Worm (Caenorhabditis elegans) whole organism, young adult: ENCODE results near the gene Y22D7AL.6.

Experiments
- B0019.2 ChIP-seq: fragments of 200-800 bp; sonication (Bioruptor generic); conservative IDR thresholded peaks from 2 replicates; pipeline ENCODE4 v1.3.6; 2022; ENCODE audit warnings: missing genetic modification reagents, missing genetic modification characterization, missing compliant biosample characterization
- F10E7.11 ChIP-seq: sonication (generic microtip); optimal IDR thresholded peaks from 2 replicates; lab custom pipeline; 2017; ENCODE audit warnings: mild to moderate bottlenecking, missing genetic modification characterization, moderate library complexity, missing compliant biosample characterization
- F33H1.4 ChIP-seq: fragments of 200-800 bp; sonication (Bioruptor generic); IDR thresholded peaks from 2 replicates; pipeline ENCODE4 v1.3.6; 2022; ENCODE audit warnings: missing genetic modification reagents, missing genetic modification characterization, missing compliant biosample characterization
- F39B2.1 ChIP-seq: fragments of 200-800 bp; sonication (Bioruptor generic); IDR thresholded peaks from 2 replicates; pipeline ENCODE4 v1.3.6; 2022; ENCODE audit warnings: missing genetic modification reagents, missing genetic modification characterization, missing compliant biosample characterization
- F49E8.2 ChIP-seq: sonication (generic microtip); optimal IDR thresholded peaks from 3 replicates; lab custom pipeline; 2017; ENCODE audit warnings: missing genetic modification characterization, mild to moderate bottlenecking, missing compliant biosample characterization, antibody characterized with exemption, moderate library complexity; ENCODE audit not compliant: insufficient read depth
- F57A8.1 ChIP-seq: fragments of 200-800 bp; sonication (Bioruptor generic); optimal IDR thresholded peaks from 2 replicates; lab custom pipeline; 2018; ENCODE audit warnings: mild to moderate bottlenecking, missing genetic modification characterization, moderate library complexity, missing compliant biosample characterization
- F57C9.4 ChIP-seq: sonication (generic microtip); optimal IDR thresholded peaks from 2 replicates; lab custom pipeline; 2017; ENCODE audit warnings: mild to moderate bottlenecking, missing genetic modification characterization, missing compliant biosample characterization
- T26A5.8 ChIP-seq: sonication (generic microtip); optimal IDR thresholded peaks from 2 replicates; lab custom pipeline; 2016; ENCODE audit warnings: missing genetic modification characterization, missing compliant biosample characterization
- Y53F4B.3 ChIP-seq: fragments of 200-800 bp; sonication (Bioruptor generic); IDR thresholded peaks from 2 replicates; pipeline ENCODE4 v1.3.6; 2022; ENCODE audit warnings: missing genetic modification reagents, missing genetic modification characterization, missing compliant biosample characterization
- Y95B8A.8 ChIP-seq: fragments of 200-800 bp; sonication (Bioruptor generic); IDR thresholded peaks from 2 replicates; pipeline ENCODE4 v1.3.6; 2022; ENCODE audit warnings: missing genetic modification reagents, missing genetic modification characterization, missing compliant biosample characterization
- ZK185.1 ChIP-seq: sonication (generic microtip); optimal IDR thresholded peaks from 2 replicates; lab custom pipeline; 2016; ENCODE audit warnings: mild to moderate bottlenecking, missing genetic modification characterization, missing compliant biosample characterization; ENCODE audit not compliant: poor library complexity, severe bottlenecking
- aptf-3 ChIP-seq: fragments of 200-800 bp; sonication (Bioruptor generic); IDR thresholded peaks from 2 replicates; pipeline ENCODE4 v1.3.6; 2022; ENCODE audit warnings: missing genetic modification characterization, missing compliant biosample characterization
- atf-7 ChIP-seq: sonication (generic microtip); optimal IDR thresholded peaks from 2 replicates; lab custom pipeline; 2017; ENCODE audit warnings: mild to moderate bottlenecking, missing genetic modification characterization, missing compliant biosample characterization
- attf-3 ChIP-seq: fragments of 200-800 bp; sonication (Bioruptor generic); conservative IDR thresholded peaks from 2 replicates; pipeline ENCODE4 v1.3.6; 2022; ENCODE audit warnings: missing genetic modification reagents, missing genetic modification characterization, missing compliant biosample characterization
- bed-2 ChIP-seq: fragments of 200-800 bp; sonication (Bioruptor generic); IDR thresholded peaks from 2 replicates; pipeline ENCODE4 v1.3.6; 2022; ENCODE audit warnings: missing genetic modification reagents, missing genetic modification characterization, missing compliant biosample characterization
- cebp-1 ChIP-seq, 2 experiments: fragments of 200-800 bp in 1 of 2; sonication (Bioruptor generic) in 1 of 2; sonication (generic microtip) in 1 of 2; IDR thresholded peaks in 1 of 2; optimal IDR thresholded peaks in 1 of 2; 2 replicates each; pipeline versions ENCODE4 v1.3.6 to Lab custom; 2017 to 2022; ENCODE audit warnings: missing compliant biosample characterization in 2 of 2, missing genetic modification characterization in 2 of 2, mild to moderate bottlenecking in 1 of 2, missing genetic modification reagents in 1 of 2, moderate library complexity in 1 of 2
- cebp-2 ChIP-seq: fragments of 200-800 bp; sonication (Bioruptor generic); IDR thresholded peaks from 2 replicates; pipeline ENCODE4 v1.3.6; 2022; ENCODE audit warnings: missing genetic modification characterization, missing compliant biosample characterization
- ceh-58 ChIP-seq: fragments of 200-800 bp; sonication (Bioruptor generic); IDR thresholded peaks from 2 replicates; pipeline ENCODE4 v1.3.6; 2022; ENCODE audit warnings: missing genetic modification characterization, missing compliant biosample characterization
- chd-7 ChIP-seq: sonication (generic microtip); optimal IDR thresholded peaks from 2 replicates; lab custom pipeline; 2016; ENCODE audit warnings: mild to moderate bottlenecking, missing genetic modification characterization, moderate library complexity, missing compliant biosample characterization
- die-1 ChIP-seq: sonication (generic microtip); optimal IDR thresholded peaks from 2 replicates; lab custom pipeline; 2016; ENCODE audit warnings: missing genotype, mild to moderate bottlenecking, missing genetic modification characterization, missing compliant biosample characterization
- dpl-1 ChIP-seq: fragments of 150-350 bp; optimal IDR thresholded peaks from 2 replicates; lab custom pipeline; 2014; ENCODE audit warnings: missing biosample characterization, missing genetic modification reagents, missing genetic modification characterization
- egl-18 ChIP-seq: fragments of 200-800 bp; sonication (Bioruptor generic); IDR thresholded peaks from 2 replicates; pipeline ENCODE4 v1.3.6; 2022; ENCODE audit warnings: missing genetic modification reagents, missing genetic modification characterization, missing compliant biosample characterization
- egrh-3 ChIP-seq: fragments of 200-800 bp; sonication (Bioruptor generic); IDR thresholded peaks from 2 replicates; pipeline ENCODE4 v1.3.6; 2022; ENCODE audit warnings: missing genetic modification reagents, missing genetic modification characterization, missing compliant biosample characterization
- ekl-4 ChIP-seq: fragments of 200-800 bp; sonication (Bioruptor generic); IDR thresholded peaks from 2 replicates; pipeline ENCODE4 v1.3.6; 2022; ENCODE audit warnings: missing genetic modification reagents, missing genetic modification characterization, missing compliant biosample characterization
- fkh-3 ChIP-seq: sonication (generic microtip); optimal IDR thresholded peaks from 2 replicates; lab custom pipeline; 2016; ENCODE audit warnings: mild to moderate bottlenecking, missing genetic modification characterization, missing compliant biosample characterization
- gei-17 ChIP-seq: fragments of 200-800 bp; sonication (Bioruptor generic); optimal IDR thresholded peaks from 2 replicates; lab custom pipeline; 2018; ENCODE audit warnings: mild to moderate bottlenecking, missing genetic modification characterization, missing compliant biosample characterization
- hlh-12 ChIP-seq: sonication (generic microtip); optimal IDR thresholded peaks from 2 replicates; lab custom pipeline; 2016; ENCODE audit warnings: missing genetic modification characterization, missing compliant biosample characterization
- hrde-1 ChIP-seq: sonication (generic microtip); optimal IDR thresholded peaks from 2 replicates; lab custom pipeline; 2016; ENCODE audit warnings: missing genetic modification characterization, mild to moderate bottlenecking, missing compliant biosample characterization, moderate library complexity, missing genotype, missing genetic modification reagents, borderline replicate concordance
- hsf-1 ChIP-seq: fragments of 200-800 bp; sonication (Bioruptor generic); IDR thresholded peaks from 2 replicates; pipeline ENCODE4 v1.3.6; 2022; ENCODE audit warnings: missing genetic modification reagents, missing genetic modification characterization, missing compliant biosample characterization
- lin-54 ChIP-seq: fragments of 200-800 bp; sonication (Bioruptor generic); optimal IDR thresholded peaks from 2 replicates; lab custom pipeline; 2018; ENCODE audit warnings: mild to moderate bottlenecking, missing genetic modification characterization, missing compliant biosample characterization
- lsy-27 ChIP-seq: sonication (generic microtip); optimal IDR thresholded peaks from 2 replicates; lab custom pipeline; 2017; ENCODE audit warnings: missing genetic modification characterization, mild to moderate bottlenecking, missing compliant biosample characterization, antibody characterized with exemption, missing genotype, borderline replicate concordance; ENCODE audit not compliant: insufficient read depth
- mel-28 ChIP-seq: sonication (generic microtip); optimal IDR thresholded peaks from 2 replicates; lab custom pipeline; 2016; ENCODE audit warnings: borderline replicate concordance, mild to moderate bottlenecking, missing genetic modification characterization, missing compliant biosample characterization
- mxl-1 ChIP-seq: sonication (generic microtip); optimal IDR thresholded peaks from 2 replicates; lab custom pipeline; 2016; ENCODE audit warnings: missing genetic modification characterization, missing compliant biosample characterization
- nhr-179 ChIP-seq: sonication (generic microtip); optimal IDR thresholded peaks from 2 replicates; lab custom pipeline; 2016; ENCODE audit warnings: mild to moderate bottlenecking, missing genetic modification characterization, missing compliant biosample characterization
- nhr-27 ChIP-seq: fragments of 200-800 bp; sonication (Bioruptor generic); optimal IDR thresholded peaks from 2 replicates; lab custom pipeline; 2018; ENCODE audit warnings: mild to moderate bottlenecking, missing genetic modification characterization, moderate library complexity, missing compliant biosample characterization
- pha-4 ChIP-seq: fragments of 150-350 bp; sonication (generic microtip); optimal IDR thresholded peaks from 2 replicates; lab custom pipeline; 2014; ENCODE audit warnings: missing biosample characterization, missing genetic modification reagents, missing genetic modification characterization
- rcor-1 ChIP-seq: fragments of 200-800 bp; sonication (Bioruptor generic); IDR thresholded peaks from 2 replicates; pipeline ENCODE4 v1.3.6; 2022; ENCODE audit warnings: missing genetic modification reagents, missing genetic modification characterization, missing compliant biosample characterization
- repo-1 ChIP-seq: sonication (generic microtip); optimal IDR thresholded peaks from 2 replicates; lab custom pipeline; 2017; ENCODE audit warnings: mild to moderate bottlenecking, missing genetic modification characterization, missing compliant biosample characterization
- rpc-1 ChIP-seq, 2 experiments: fragments of 150-350 bp in 1 of 2; sonication (generic microtip) in 1 of 2; optimal IDR thresholded peaks; 2 replicates each; lab custom pipeline; 2014 to 2018; ENCODE audit warnings: missing biosample characterization in 1 of 2, missing genetic modification characterization in 1 of 2, missing genetic modification reagents in 1 of 2, missing genotype in 1 of 2
- snpc-3.4 ChIP-seq: sonication (generic microtip); optimal IDR thresholded peaks from 2 replicates; lab custom pipeline; 2017; ENCODE audit warnings: missing genetic modification characterization, mild to moderate bottlenecking, missing compliant biosample characterization, antibody characterized with exemption, moderate library complexity, missing genotype, missing genetic modification reagents
- sptf-2 ChIP-seq: fragments of 200-800 bp; sonication (Bioruptor generic); optimal IDR thresholded peaks from 2 replicates; lab custom pipeline; 2018; ENCODE audit warnings: mild to moderate bottlenecking, missing genetic modification characterization, missing compliant biosample characterization
- tbx-9 ChIP-seq: sonication (generic microtip); optimal IDR thresholded peaks from 2 replicates; lab custom pipeline; 2016; ENCODE audit warnings: borderline replicate concordance, missing genetic modification characterization, inconsistent platforms, missing compliant biosample characterization
- tlf-1 ChIP-seq: fragments of 200-800 bp; sonication (Bioruptor generic); optimal IDR thresholded peaks from 2 replicates; lab custom pipeline; 2018; ENCODE audit warnings: mild to moderate bottlenecking, missing genetic modification characterization, missing compliant biosample characterization
- unc-130 ChIP-seq: sonication (generic microtip); optimal IDR thresholded peaks from 2 replicates; lab custom pipeline; 2016; ENCODE audit warnings: missing genetic modification reagents, missing genetic modification characterization, missing compliant biosample characterization
- unc-62 ChIP-seq: fragments of 150-350 bp; optimal IDR thresholded peaks from 2 replicates; lab custom pipeline; 2014; ENCODE audit warnings: missing biosample characterization, missing genetic modification reagents, missing genetic modification characterization
- xnd-1 ChIP-seq: sonication (generic microtip); optimal IDR thresholded peaks from 2 replicates; lab custom pipeline; 2016; ENCODE audit warnings: missing genotype, missing genetic modification reagents, missing genetic modification characterization, missing compliant biosample characterization
- zfh-2 ChIP-seq: fragments of 200-800 bp; sonication (Bioruptor generic); conservative IDR thresholded peaks from 2 replicates; pipeline ENCODE4 v1.3.6; 2022; ENCODE audit warnings: missing genetic modification reagents, missing genetic modification characterization, missing compliant biosample characterization
- ztf-22 ChIP-seq: fragments of 200-800 bp; sonication (Bioruptor generic); optimal IDR thresholded peaks from 2 replicates; lab custom pipeline; 2018; ENCODE audit warnings: mild to moderate bottlenecking, missing genetic modification characterization, moderate library complexity, missing compliant biosample characterization

The Y22D7AL.6 gene

DNA sequence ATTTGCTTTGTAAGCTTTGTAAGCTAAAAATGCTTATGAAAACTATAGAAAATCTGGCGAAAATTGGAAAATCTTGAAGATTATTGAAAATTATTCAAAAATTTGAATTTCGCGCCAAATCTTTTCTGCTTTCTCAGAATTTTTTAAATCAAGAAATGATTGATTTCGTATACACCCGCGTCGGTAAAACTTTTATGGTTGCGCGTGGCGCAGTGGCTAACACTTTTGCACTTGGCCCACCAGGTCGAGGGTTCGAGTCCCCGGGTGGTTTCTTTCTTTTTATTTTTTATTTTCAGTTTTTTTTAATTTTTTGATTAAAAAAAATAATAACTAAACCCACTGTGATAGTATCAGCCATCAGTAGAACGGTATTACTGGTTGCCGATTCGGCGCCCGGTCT lies 5.8 kb upstream of the Y22D7AL.6 start (continued):
- TF ChIP-seq nhr-27 (tag; lab: Kevin White, UChicago) (no peak), F57C9.4 (tag; lab: Kevin White, UChicago) (no peak), zfh-2 (GFP tag; lab: Robert Waterston, UW) (no peak), die-1 (tag; lab: Kevin White, UChicago) (peak; percentile 70), hlh-12 (no peak), hrde-1 (tag; lab: Kevin White, UChicago) (no peak), rcor-1 (GFP tag; lab: Robert Waterston, UW) (no peak), Y53F4B.3 (GFP tag; lab: Robert Waterston, UW) (no peak), F10E7.11 (no peak), lsy-27 (no peak), cebp-1 (GFP tag; IDR thresholded peaks at IDR 0.05; lab: Robert Waterston, UW) (no peak), cebp-1 (tag; optimal IDR thresholded peaks at IDR 0.05; lab: Kevin White, UChicago) (peak; percentile 41), atf-7 (tag; lab: Kevin White, UChicago) (no peak), F33H1.4 (no peak), B0019.2 (GFP tag; lab: Robert Waterston, UW) (no peak), bed-2 (GFP tag; lab: Robert Waterston, UW) (no peak), pha-4 (tag; lab: Kevin White, UChicago) (no peak), lin-54 (GFP tag; lab: Kevin White, UChicago) (peak; percentile 52), snpc-3.4 (tag; lab: Kevin White, UChicago) (peak; percentile 31), ztf-22 (no peak), chd-7 (tag; lab: Kevin White, UChicago) (no peak), xnd-1 (tag; lab: Kevin White, UChicago) (no peak), mxl-1 (tag; lab: Kevin White, UChicago) (peak; percentile 51), nhr-179 (tag; lab: Kevin White, UChicago) (no peak), dpl-1 (no peak), egrh-3 (GFP tag; lab: Robert Waterston, UW) (no peak), aptf-3 (GFP tag; lab: Robert Waterston, UW) (no peak), attf-3 (GFP tag; lab: Robert Waterston, UW) (no peak), fkh-3 (tag; lab: Kevin White, UChicago) (no peak), tlf-1 (GFP tag; lab: Kevin White, UChicago) (no peak), cebp-2 (GFP tag; lab: Robert Waterston, UW) (no peak), rpc-1 (optimal IDR thresholded peaks at IDR 0.05; lab: Kevin White, UChicago) (peak; percentile 76), rpc-1 (tag; optimal IDR thresholded peaks at IDR 0.05; lab: Kevin White, UChicago) (peak; percentile 92), tbx-9 (tag; lab: Kevin White, UChicago) (no peak), T26A5.8 (tag; lab: Kevin White, UChicago) (no peak), unc-130 (GFP tag; lab: Kevin White, UChicago) (no peak), F39B2.1 (GFP tag; lab: Robert Waterston, UW) (no peak), ekl-4 (GFP tag; lab: Robert Waterston, UW) (no peak), repo-1 (tag; lab: Kevin White, UChicago) (peak; percentile 42), ZK185.1 (tag; lab: Kevin White, UChicago) (no peak), hsf-1 (GFP tag; lab: Robert Waterston, UW) (no peak), egl-18 (GFP tag; lab: Robert Waterston, UW) (no peak), mel-28 (tag; lab: Kevin White, UChicago) (no peak), ceh-58 (GFP tag; lab: Robert Waterston, UW) (no peak), sptf-2 (GFP tag; lab: Kevin White, UChicago) (no peak), F57A8.1 (GFP tag; lab: Kevin White, UChicago) (no peak), Y95B8A.8 (GFP tag; lab: Robert Waterston, UW) (0 out of 2 replicates have a peak, but pooled peaks have one; percentile 26), unc-62 (GFP tag; lab: Kevin White, UChicago) (no peak), gei-17 (GFP tag; lab: Kevin White, UChicago) (no peak), F49E8.2 (tag; lab: Kevin White, UChicago) (no peak)
